Worm (Caenorhabditis elegans): ENCODE data around the gene svh-1.

svh-1 gene

DNA sequence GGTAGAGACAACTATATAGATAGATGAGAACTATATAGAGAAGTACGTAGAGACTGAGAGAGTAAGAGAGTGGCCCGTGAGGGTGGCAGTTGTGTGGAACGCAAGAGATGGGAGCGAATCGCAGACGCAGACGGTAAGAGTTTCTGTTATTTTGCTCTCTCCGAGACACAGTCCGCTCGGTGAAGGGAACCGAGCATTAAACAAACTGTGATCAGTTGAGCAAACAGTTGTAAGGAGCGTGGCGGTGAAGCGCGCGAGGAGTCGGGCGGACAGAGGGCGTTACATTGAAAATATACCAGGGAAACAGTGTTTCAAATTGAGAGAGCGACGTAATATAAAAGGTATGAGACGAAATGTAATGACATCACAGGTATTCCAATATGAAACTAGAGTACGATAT lies 23.1 kb downstream of the svh-1 start (continued):
- no peak for TF ChIP-seq F44E2.7 (GFP tag; IDR thresholded peaks at IDR 0.05)
- peak; percentile 72 for TF ChIP-seq nhr-28 (tag; optimal IDR thresholded peaks at IDR 0.05)
- TF ChIP-seq hif-1 (tag; optimal IDR thresholded peaks at IDR 0.05): peak in 1 of 2 experiments; percentile 61
- TF ChIP-seq pqm-1 (tag; optimal IDR thresholded peaks at IDR 0.05): peak; percentile 21
- no peak for TF ChIP-seq sdz-12 (GFP tag; optimal IDR thresholded peaks at IDR 0.05)
- TF ChIP-seq egl-27 (tag; optimal IDR thresholded peaks at IDR 0.05): no peak
- TF ChIP-seq spr-1 (tag; optimal IDR thresholded peaks at IDR 0.05): peak; percentile 48
- no peak for TF ChIP-seq snpc-1.2 (GFP tag; IDR thresholded peaks at IDR 0.05)
- TF ChIP-seq zag-1 (tag; optimal IDR thresholded peaks at IDR 0.05): no peak
- peak in 1 of 2 experiments; percentile 34 for TF ChIP-seq lsy-2 (tag; optimal IDR thresholded peaks at IDR 0.05)
- TF ChIP-seq ZK546.5 (tag; optimal IDR thresholded peaks at IDR 0.05): no peak
- peak in 1 of 2 experiments; percentile 99 for TF ChIP-seq unc-62 (GFP tag; optimal IDR thresholded peaks at IDR 0.05 in 1 of 2)
- TF ChIP-seq unc-62 (tag; optimal IDR thresholded peaks at IDR 0.05): no peak
- TF ChIP-seq nhr-76 (tag; optimal IDR thresholded peaks at IDR 0.05): no peak
- no peak for TF ChIP-seq dmd-8 (GFP tag; IDR thresholded peaks at IDR 0.05)
- no peak for TF ChIP-seq D1046.2 (GFP tag; IDR thresholded peaks at IDR 0.05)
- no peak for TF ChIP-seq ceh-62 (tag; optimal IDR thresholded peaks at IDR 0.05)
- TF ChIP-seq saeg-2 (GFP tag; IDR thresholded peaks at IDR 0.05): no peak
- peak; percentile 31; the same call in 1 of the 2 replicates for TF ChIP-seq lin-1 (GFP tag; IDR thresholded peaks at IDR 0.05)
- TF ChIP-seq ceh-28 (tag; optimal IDR thresholded peaks at IDR 0.05): no peak
- TF ChIP-seq ztf-11 (tag; optimal IDR thresholded peaks at IDR 0.05): no peak
- no peak for TF ChIP-seq snpc-4 (tag; optimal IDR thresholded peaks at IDR 0.05)
- TF ChIP-seq mdl-1 (tag; optimal IDR thresholded peaks at IDR 0.05): peak in 1 of 2 experiments; percentile 35
- no peak for TF ChIP-seq ceh-20 (GFP tag; IDR thresholded peaks at IDR 0.05)
- TF ChIP-seq hlh-30 (tag; optimal IDR thresholded peaks at IDR 0.05; ENCODE audit: insufficient read depth): peak; percentile 71
- TF ChIP-seq ceh-32 (tag; optimal IDR thresholded peaks at IDR 0.05; ENCODE audit: poor library complexity): no peak
- TF ChIP-seq F26F4.8 (GFP tag; conservative IDR thresholded peaks at IDR 0.05): no peak
- no peak for TF ChIP-seq lir-3 (tag; optimal IDR thresholded peaks at IDR 0.05)
- no peak for TF ChIP-seq lin-29 (GFP tag; IDR thresholded peaks at IDR 0.05)
- peak; percentile 65 for TF ChIP-seq mes-2 (tag; optimal IDR thresholded peaks at IDR 0.05; ENCODE audit: poor library complexity, severe bottlenecking)
- TF ChIP-seq hmg-1.1 (GFP tag; IDR thresholded peaks at IDR 0.05): peak; percentile 53
- TF ChIP-seq zfp-2 (tag; optimal IDR thresholded peaks at IDR 0.05): no peak
- TF ChIP-seq ces-1 (GFP tag; optimal IDR thresholded peaks at IDR 0.05): no peak
- no peak for TF ChIP-seq spr-3 (GFP tag; optimal IDR thresholded peaks at IDR 0.05)
- TF ChIP-seq ceh-44 (GFP tag; IDR thresholded peaks at IDR 0.05): no peak
- TF ChIP-seq set-16 (GFP tag; IDR thresholded peaks at IDR 0.05): peak; percentile 55
- no peak for TF ChIP-seq fos-1 (tag; optimal IDR thresholded peaks at IDR 0.05)
- TF ChIP-seq lin-15B (tag; optimal IDR thresholded peaks at IDR 0.05): no peak
- no peak for TF ChIP-seq lin-39 (tag; optimal IDR thresholded peaks at IDR 0.05)
- peak; percentile 91 for TF ChIP-seq dmd-6 (GFP tag; IDR thresholded peaks at IDR 0.05)
- TF ChIP-seq F10B5.3 (tag; optimal IDR thresholded peaks at IDR 0.05): no peak
- TF ChIP-seq dve-1 (tag; optimal IDR thresholded peaks at IDR 0.05; ENCODE audit: insufficient read depth): peak; percentile 78
- TF ChIP-seq egl-43 (GFP tag; IDR thresholded peaks at IDR 0.05): no peak
- TF ChIP-seq jun-1 (tag; optimal IDR thresholded peaks at IDR 0.05): no peak
- no peak for TF ChIP-seq ztf-7 (tag; optimal IDR thresholded peaks at IDR 0.05)
- no peak for TF ChIP-seq F49E8.2 (tag; optimal IDR thresholded peaks at IDR 0.05; ENCODE audit: borderline replicate concordance)
- TF ChIP-seq nhr-42 (GFP tag; IDR thresholded peaks at IDR 0.05): no peak
- no peak for TF ChIP-seq nhr-10 (tag; optimal IDR thresholded peaks at IDR 0.05)
- TF ChIP-seq mxl-2 (GFP tag; conservative IDR thresholded peaks at IDR 0.05): no peak
- TF ChIP-seq Y105C5A.15 (GFP tag; IDR thresholded peaks at IDR 0.05): no peak
- TF ChIP-seq ceh-82 (tag; optimal IDR thresholded peaks at IDR 0.05): no peak
- no peak for TF ChIP-seq nhr-25 (tag; optimal IDR thresholded peaks at IDR 0.05; ENCODE audit: borderline replicate concordance, insufficient read depth)

Data from whole organism, L4 larva.